Worm (Caenorhabditis elegans) whole organism, L2 larva: ENCODE measurements around the gene srxa-10.

Experiments used
- ceh-16 ChIP-seq: fragments of 150-350 bp; optimal IDR thresholded peaks from 2 replicates; lab custom pipeline; 2014; ENCODE audit warnings: missing biosample characterization, missing genetic modification characterization
- ceh-82 ChIP-seq: fragments of 150-350 bp; optimal IDR thresholded peaks from 2 replicates; lab custom pipeline; 2014; ENCODE audit warnings: missing biosample characterization, missing genetic modification characterization
- egl-27 ChIP-seq: sonication (generic microtip); optimal IDR thresholded peaks from 3 replicates; lab custom pipeline; 2017; ENCODE audit warnings: missing biosample characterization, missing genetic modification reagents, missing genetic modification characterization
- elt-3 ChIP-seq: sonication (generic microtip); optimal IDR thresholded peaks from 2 replicates; lab custom pipeline; 2017; ENCODE audit warnings: missing biosample characterization, missing genetic modification characterization
- lin-11 ChIP-seq: fragments of 150-350 bp; sonication (generic microtip); optimal IDR thresholded peaks from 2 replicates; lab custom pipeline; 2014; ENCODE audit warnings: missing biosample characterization, missing genetic modification characterization, inconsistent platforms, mixed read lengths
- nhr-21 ChIP-seq: fragments of 150-350 bp; optimal IDR thresholded peaks from 2 replicates; lab custom pipeline; 2014; ENCODE audit warnings: missing biosample characterization, missing genetic modification characterization
- nhr-23 ChIP-seq: fragments of 150-350 bp; optimal IDR thresholded peaks from 2 replicates; lab custom pipeline; 2014; ENCODE audit warnings: missing biosample characterization, missing genetic modification reagents, missing genetic modification characterization
- nhr-237 ChIP-seq: fragments of 150-350 bp; optimal IDR thresholded peaks from 2 replicates; lab custom pipeline; 2014; ENCODE audit warnings: missing biosample characterization, missing genetic modification characterization
- nhr-77 ChIP-seq: fragments of 150-350 bp; optimal IDR thresholded peaks from 2 replicates; lab custom pipeline; 2014; ENCODE audit warnings: missing biosample characterization, missing genetic modification characterization
- skn-1 ChIP-seq: sonication (generic microtip); optimal IDR thresholded peaks from 2 replicates; lab custom pipeline; 2017; ENCODE audit warnings: missing biosample characterization, missing genetic modification characterization
- snpc-4 ChIP-seq: fragments of 150-350 bp; optimal IDR thresholded peaks from 2 replicates; lab custom pipeline; 2014; ENCODE audit warnings: missing biosample characterization, missing genetic modification characterization
- zag-1 ChIP-seq: fragments of 150-350 bp; optimal IDR thresholded peaks from 2 replicates; lab custom pipeline; 2014; ENCODE audit warnings: missing biosample characterization, missing genetic modification characterization
- ztf-1 ChIP-seq: fragments of 200-800 bp; sonication (Bioruptor generic); conservative IDR thresholded peaks from 2 replicates; pipeline ENCODE4 v1.3.6; 2022; ENCODE audit warnings: missing genetic modification characterization, missing compliant biosample characterization

DNA sequence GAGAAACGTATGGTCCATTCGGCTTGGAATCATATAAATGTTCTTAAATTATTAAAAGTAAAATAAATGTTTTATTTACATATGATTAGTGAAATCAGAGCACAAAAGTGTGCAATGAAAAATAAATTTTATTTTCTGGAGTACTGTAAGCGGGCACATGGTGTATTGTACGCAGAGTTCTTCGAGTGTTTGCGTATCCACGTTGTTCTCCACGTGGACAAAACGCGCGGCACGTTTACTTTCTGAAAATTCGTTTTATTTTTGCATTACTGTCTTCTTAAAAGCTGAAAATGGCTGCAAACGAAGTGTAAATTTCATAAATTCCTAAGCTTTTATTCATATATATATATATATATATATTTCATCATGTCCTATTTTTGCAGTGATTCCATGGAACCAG, 36.2 kb upstream of the srxa-10 start:
- TF ChIP-seq snpc-4 (tag; lab: Kevin White, UChicago), result no peak
- no peak for TF ChIP-seq elt-3 (tag; lab: Kevin White, UChicago)
- no peak for TF ChIP-seq egl-27 (tag; lab: Kevin White, UChicago)
- no peak for TF ChIP-seq nhr-77 (tag; lab: Kevin White, UChicago)
- no peak for TF ChIP-seq ceh-16 (tag; lab: Kevin White, UChicago)
- TF ChIP-seq ceh-82 (tag; lab: Kevin White, UChicago), result no peak
- TF ChIP-seq zag-1 (tag; lab: Kevin White, UChicago), result no peak
- no peak for TF ChIP-seq nhr-21
- TF ChIP-seq skn-1 (tag; lab: Kevin White, UChicago), result no peak
- TF ChIP-seq ztf-1 (GFP tag; lab: Robert Waterston, UW), result no peak
- no peak for TF ChIP-seq nhr-237 (tag; lab: Kevin White, UChicago)
- no peak for TF ChIP-seq nhr-23 (tag; lab: Kevin White, UChicago)
- no peak for TF ChIP-seq lin-11 (tag; lab: Kevin White, UChicago)
